Worm (Caenorhabditis elegans): ENCODE data around the gene R12B2.3.

R12B2.3 gene

ce11 chrIII:5798747-5799146, 6.6 kb upstream of the R12B2.3 start, which contains the start of gene ceh-10:
ceh-10 (plus strand) TSS chrIII:5799047.
- TF ChIP-seq lin-26 (GFP tag; IDR thresholded peaks at IDR 0.05) (no peak), him-1 (tag; optimal IDR thresholded peaks at IDR 0.05) (no peak), snpc-4 (GFP tag; optimal IDR thresholded peaks at IDR 0.05) (no peak), snpc-4 (tag; optimal IDR thresholded peaks at IDR 0.05) (no peak), F33H1.4 (GFP tag; IDR thresholded peaks at IDR 0.05) (no peak), lir-1 (GFP tag; conservative IDR thresholded peaks at IDR 0.05) (no peak), tbp1 (GFP tag; optimal IDR thresholded peaks at IDR 0.05) (no peak), ceh-27 (GFP tag; optimal IDR thresholded peaks at IDR 0.05) (no peak), mcd-1 (GFP tag; IDR thresholded peaks at IDR 0.05) (no peak), ztf-3 (GFP tag; optimal IDR thresholded peaks at IDR 0.05) (no peak), ztf-25 (GFP tag; IDR thresholded peaks at IDR 0.05) (no peak), F57A8.1 (GFP tag; optimal IDR thresholded peaks at IDR 0.05) (no peak), nfya-1 (tag; optimal IDR thresholded peaks at IDR 0.05; ENCODE audit: borderline replicate concordance, insufficient read depth) (no peak), Y79H2A.3 (GFP tag; conservative IDR thresholded peaks at IDR 0.05) (no peak), hlh-26 (GFP tag; conservative IDR thresholded peaks at IDR 0.05) (no peak), fkh-3 (tag; optimal IDR thresholded peaks at IDR 0.05) (no peak), rcor-1 (GFP tag; IDR thresholded peaks at IDR 0.05) (no peak)

- TF ChIP-seq dpl-1 (GFP tag; optimal IDR thresholded peaks at IDR 0.05) = peak; percentile 59
- TF ChIP-seq F10E7.11 (tag; optimal IDR thresholded peaks at IDR 0.05) = no peak
- TF ChIP-seq dox-1 (GFP tag; IDR thresholded peaks at IDR 0.05) = peak; percentile 56
- TF ChIP-seq nfyb-1 (GFP tag; IDR thresholded peaks at IDR 0.05) = no peak
- TF ChIP-seq nhr-27 (tag; optimal IDR thresholded peaks at IDR 0.05) = no peak
- no peak for TF ChIP-seq hmg-1.2 (GFP tag; IDR thresholded peaks at IDR 0.05)
- TF ChIP-seq efl-1 (GFP tag; optimal IDR thresholded peaks at IDR 0.05) = peak; percentile 81
- no peak for TF ChIP-seq snpc-4 (GFP tag; optimal IDR thresholded peaks at IDR 0.05)
- TF ChIP-seq snpc-4 (tag; optimal IDR thresholded peaks at IDR 0.05) = no peak
- no peak for TF ChIP-seq F39B2.1 (GFP tag; IDR thresholded peaks at IDR 0.05)
- no peak for TF ChIP-seq ZK185.1 (tag; optimal IDR thresholded peaks at IDR 0.05; ENCODE audit: poor library complexity, severe bottlenecking)
- no peak for TF ChIP-seq ztf-22 (GFP tag; optimal IDR thresholded peaks at IDR 0.05)
- TF ChIP-seq bed-1 (GFP tag; IDR thresholded peaks at IDR 0.05) = no peak
- no peak for TF ChIP-seq lsy-27 (tag; optimal IDR thresholded peaks at IDR 0.05; ENCODE audit: borderline replicate concordance, insufficient read depth)
- no peak for TF ChIP-seq hlh-26 (GFP tag; conservative IDR thresholded peaks at IDR 0.05)
- no peak for TF ChIP-seq egl-18 (GFP tag; IDR thresholded peaks at IDR 0.05)
- TF ChIP-seq D2030.7 (GFP tag; IDR thresholded peaks at IDR 0.05) = no peak
- TF ChIP-seq tlf-1 (GFP tag; optimal IDR thresholded peaks at IDR 0.05) = no peak
- no peak for TF ChIP-seq let-526 (GFP tag; IDR thresholded peaks at IDR 0.05)
- TF ChIP-seq hlh-12 (tag; optimal IDR thresholded peaks at IDR 0.05) = no peak
- TF ChIP-seq attf-5 (GFP tag; optimal IDR thresholded peaks at IDR 0.05) = peak; percentile 11
- peak; percentile 50 for TF ChIP-seq lsl-1 (GFP tag; optimal IDR thresholded peaks at IDR 0.05)
- TF ChIP-seq ceh-58 (GFP tag; IDR thresholded peaks at IDR 0.05) = no peak
- TF ChIP-seq B0035.1 (tag; optimal IDR thresholded peaks at IDR 0.05) = no peak
- TF ChIP-seq madf-6 (GFP tag; IDR thresholded peaks at IDR 0.05) = peak; percentile 38; the same call in 1 of the 2 replicates
- no peak for TF ChIP-seq ceh-40 (GFP tag; IDR thresholded peaks at IDR 0.05)
- peak; percentile 40 for TF ChIP-seq unc-130 (GFP tag; optimal IDR thresholded peaks at IDR 0.05)
- TF ChIP-seq nhr-90 (tag; optimal IDR thresholded peaks at IDR 0.05) = no peak
- no peak for TF ChIP-seq F52B5.7 (tag; optimal IDR thresholded peaks at IDR 0.05)
- no peak for TF ChIP-seq nfya-2 (GFP tag; IDR thresholded peaks at IDR 0.05)
- no peak for TF ChIP-seq K12H6.12 (tag; optimal IDR thresholded peaks at IDR 0.05)
- no peak for TF ChIP-seq ceh-100 (GFP tag; IDR thresholded peaks at IDR 0.05)
- TF ChIP-seq sptf-2 (GFP tag; optimal IDR thresholded peaks at IDR 0.05) = no peak
- no peak for TF ChIP-seq F49E8.2 (tag; optimal IDR thresholded peaks at IDR 0.05; ENCODE audit: insufficient read depth)
Measured at ce11 chrIII:5802971-5803370, 2.4 kb upstream of the R12B2.3 start, which contains the start of the genes polq-1 and him-10. polq-1 (minus strand) TSS chrIII:5803160. him-10 (plus strand) TSS chrIII:5803260.

Measured in whole organism, young adult.